Worm (Caenorhabditis elegans): ENCODE measurements around the gene srx-65.

srx-65 gene

ce11 chrV:3889113-3889512, 32.6 kb upstream of the srx-65 start, which contains the start of gene C17E7.13:
C17E7.13 (minus strand) TSS chrV:3889288.
- no peak for TF ChIP-seq nhr-76 (tag; optimal IDR thresholded peaks at IDR 0.05)
- TF ChIP-seq mep-1 (tag; optimal IDR thresholded peaks at IDR 0.05) = no peak
- no peak for TF ChIP-seq hlh-17 (GFP tag; optimal IDR thresholded peaks at IDR 0.05; ENCODE audit: borderline replicate concordance)

- TF ChIP-seq nhr-237 (tag; optimal IDR thresholded peaks at IDR 0.05) (no peak), jun-1 (tag; optimal IDR thresholded peaks at IDR 0.05) (no peak), nhr-20 (tag; optimal IDR thresholded peaks at IDR 0.05) (no peak), snpc-4 (tag; optimal IDR thresholded peaks at IDR 0.05) (no peak), C04F5.9 (tag; optimal IDR thresholded peaks at IDR 0.05) (no peak), fkh-10 (GFP tag; optimal IDR thresholded peaks at IDR 0.05) (no peak), unc-62 (GFP tag; optimal IDR thresholded peaks at IDR 0.05) (no peak), nhr-84 (tag; optimal IDR thresholded peaks at IDR 0.05) (no peak), sox-4 (tag; optimal IDR thresholded peaks at IDR 0.05) (no peak), sptf-1 (tag; optimal IDR thresholded peaks at IDR 0.05) (no peak), unc-86 (tag; optimal IDR thresholded peaks at IDR 0.05) (no peak), Y116A8C.19 (tag; optimal IDR thresholded peaks at IDR 0.05; ENCODE audit: borderline replicate concordance) (no peak), lsy-2 (tag; optimal IDR thresholded peaks at IDR 0.05) (no peak), alr-1 (tag; optimal IDR thresholded peaks at IDR 0.05; ENCODE audit: borderline replicate concordance) (no peak), zip-4 (GFP tag; optimal IDR thresholded peaks at IDR 0.05) (no peak), snu-23 (GFP tag; optimal IDR thresholded peaks at IDR 0.05) (no peak)
Observed at ce11 chrV:3890761-3891160, 31.0 kb upstream of the srx-65 start, which contains the start of gene C17E7.9. C17E7.9 (minus strand) TSS chrV:3890861.

ce11 chrV:3891919-3892318, 29.8 kb upstream of the srx-65 start, which contains the start of gene C17E7.12:
C17E7.12 (minus strand) TSS chrV:3892019.
- TF ChIP-seq mab-9 (GFP tag; IDR thresholded peaks at IDR 0.05) (no peak), pag-3 (tag; optimal IDR thresholded peaks at IDR 0.05; ENCODE audit: borderline replicate concordance, insufficient read depth) (no peak), nhr-71 (tag; optimal IDR thresholded peaks at IDR 0.05) (no peak), vab-15 (tag; optimal IDR thresholded peaks at IDR 0.05) (no peak), elt-3 (tag; optimal IDR thresholded peaks at IDR 0.05) (no peak), tbx-2 (tag; optimal IDR thresholded peaks at IDR 0.05) (no peak), pax-3 (tag; optimal IDR thresholded peaks at IDR 0.05) (no peak), ces-1 (GFP tag; optimal IDR thresholded peaks at IDR 0.05) (no peak), zag-1 (tag; optimal IDR thresholded peaks at IDR 0.05) (no peak), fkh-8 (tag; optimal IDR thresholded peaks at IDR 0.05) (no peak), skn-1 (tag; optimal IDR thresholded peaks at IDR 0.05) (no peak)

ce11 chrV:3892361-3892904, 29.3 kb upstream of the srx-65 start, which contains the start of gene C17E7.4:
C17E7.4 (plus strand) TSS chrV:3892854.
- no peak for TF ChIP-seq C16A3.4 (tag; optimal IDR thresholded peaks at IDR 0.05)
- TF ChIP-seq mab-9 (GFP tag; IDR thresholded peaks at IDR 0.05) = no peak
- TF ChIP-seq ztf-4 (tag; optimal IDR thresholded peaks at IDR 0.05) = no peak
- TF ChIP-seq ama-1 (optimal IDR thresholded peaks at IDR 0.05) = no peak

- TF ChIP-seq mab-9 (GFP tag; IDR thresholded peaks at IDR 0.05) = no peak
- no peak for TF ChIP-seq snu-23 (GFP tag; optimal IDR thresholded peaks at IDR 0.05)
- TF ChIP-seq ama-1 (optimal IDR thresholded peaks at IDR 0.05) = no peak
- TF ChIP-seq elt-3 (tag; optimal IDR thresholded peaks at IDR 0.05) = no peak
- TF ChIP-seq lin-14 (GFP tag; optimal IDR thresholded peaks at IDR 0.05) = no peak
- no peak for TF ChIP-seq nhr-47 (tag; optimal IDR thresholded peaks at IDR 0.05)
- TF ChIP-seq egl-27 (tag; optimal IDR thresholded peaks at IDR 0.05) = no peak
- TF ChIP-seq nhr-90 (tag; optimal IDR thresholded peaks at IDR 0.05; ENCODE audit: poor library complexity) = no peak
- TF ChIP-seq tlp-1 (tag; optimal IDR thresholded peaks at IDR 0.05) = no peak
- no peak for TF ChIP-seq nhr-19 (GFP tag; conservative IDR thresholded peaks at IDR 0.05)
- no peak for TF ChIP-seq ceh-63 (GFP tag; optimal IDR thresholded peaks at IDR 0.05)
Observed at ce11 chrV:3894661-3895060, 27.1 kb upstream of the srx-65 start, which contains the start of gene sre-9. sre-9 (plus strand) TSS chrV:3894961.
